Fruit fly (Drosophila melanogaster): ENCODE results near the gene CG15635.

- TF ChIP-seq Sin3A (optimal IDR thresholded peaks at IDR 0.05): no peak
- no peak for TF ChIP-seq h (optimal IDR thresholded peaks at IDR 0.05)
- TF ChIP-seq ttk (optimal IDR thresholded peaks at IDR 0.05): no peak
Measured at dm6 chr2L:4597580-4597979, 45.2 kb upstream of the CG15635 start.
